Fruit fly (Drosophila melanogaster) whole organism, wandering third instar larva: ENCODE data around the gene CG43291.

Source experiments
- Myc ChIP-seq: fragments of >200 bp; optimal IDR thresholded peaks from 2 replicates; lab custom pipeline; 2017
- usp ChIP-seq: fragments of >200 bp; optimal IDR thresholded peaks from 2 replicates; lab custom pipeline; 2017; ENCODE audit warnings: missing biosample characterization, missing genetic modification characterization

DNA sequence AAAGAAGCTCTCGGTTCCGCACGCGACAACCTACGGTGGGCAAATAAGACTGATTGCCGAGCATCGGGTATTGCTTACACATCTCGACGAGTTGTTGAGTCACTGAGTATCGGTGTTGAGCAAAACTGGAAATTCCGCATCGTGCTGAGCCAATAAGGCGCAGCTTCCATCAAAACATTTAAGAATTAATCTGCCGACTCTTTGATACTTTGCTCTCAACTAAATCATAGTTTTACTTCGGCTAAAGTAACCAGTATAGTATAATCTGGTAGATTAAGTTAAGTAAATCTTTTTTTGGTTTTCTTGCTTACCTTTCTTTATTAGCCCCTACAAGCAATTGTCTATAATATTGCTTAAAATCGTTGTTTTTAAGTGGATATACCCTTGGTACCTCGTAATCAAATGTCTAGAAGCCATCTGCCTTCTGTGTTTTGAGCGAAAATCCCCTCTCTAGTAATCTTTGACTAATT, 20.3 kb downstream of the CG43291 start, which contains the start of gene Sp212:
- TF ChIP-seq usp (GFP tag; lab: Kevin White, UChicago) = no peak
- no peak for TF ChIP-seq Myc (lab: Kevin White, UChicago)
